Fruit fly (Drosophila melanogaster): ENCODE measurements around the gene CG8004.
A peak's percentile ranks its signal among the peaks of the same experiment; 100 is the strongest.

DNA sequence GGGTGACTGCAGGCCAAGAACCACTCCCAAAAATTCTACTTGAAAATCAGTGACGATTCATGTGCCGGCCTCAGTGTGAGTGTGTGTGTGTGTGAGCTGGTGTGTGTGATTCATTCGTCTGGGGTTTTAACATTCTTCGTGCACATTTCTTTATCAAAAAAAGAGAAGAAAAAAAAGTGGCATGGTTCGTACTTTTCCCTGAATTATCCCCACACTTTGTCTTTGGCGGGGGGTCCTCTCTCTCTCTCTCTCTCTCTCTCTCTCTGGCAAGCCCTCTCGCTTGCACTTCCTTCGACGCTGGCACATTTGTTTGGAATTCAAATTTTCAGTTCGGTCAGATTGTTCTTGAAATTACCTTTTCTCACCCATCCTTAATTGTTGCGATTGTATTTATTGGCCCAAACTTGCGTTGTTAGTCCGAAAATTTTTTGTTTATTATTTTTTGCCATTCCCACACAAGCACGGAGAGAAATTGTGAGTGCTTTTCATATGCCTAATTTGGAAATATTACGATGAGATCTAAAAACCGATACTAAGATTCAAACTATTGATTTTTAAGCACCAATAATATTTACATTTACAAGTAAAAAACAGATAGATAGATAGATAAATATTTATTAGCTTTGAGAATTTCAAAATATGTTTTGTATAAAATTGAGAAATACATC lies 877 bp upstream of the CG8004 start:
- TF ChIP-seq usp (GFP tag; optimal IDR thresholded peaks at IDR 0.05) (no peak), Abd-B (GFP tag; optimal IDR thresholded peaks at IDR 0.05) (no peak), Mio (GFP tag; optimal IDR thresholded peaks at IDR 0.05) (no peak), ey (GFP tag; optimal IDR thresholded peaks at IDR 0.05) (peak; percentile 10), OdsH (GFP tag; optimal IDR thresholded peaks at IDR 0.05) (peak; percentile 20), CrebA (GFP tag; optimal IDR thresholded peaks at IDR 0.05; ENCODE audit: borderline replicate concordance) (no peak), dl (GFP tag; optimal IDR thresholded peaks at IDR 0.05; ENCODE audit: insufficient read depth in 1 of 2, partially characterized antibody in 2 of 2) (no peak), fru (GFP tag; optimal IDR thresholded peaks at IDR 0.05) (peak; percentile 7), foxo (GFP tag; optimal IDR thresholded peaks at IDR 0.05) (peak in 1 of 2 experiments; percentile 45), Hnf4 (GFP tag; optimal IDR thresholded peaks at IDR 0.05) (no peak), CG32264 (GFP tag; optimal IDR thresholded peaks at IDR 0.05) (no peak), pan (optimal IDR thresholded peaks at IDR 0.05) (no peak)
